Worm (Caenorhabditis elegans) whole organism, early embryonic: ENCODE results near the gene nhr-198.

Source experiments
- B0310.2 ChIP-seq: sonication (generic microtip); optimal IDR thresholded peaks from 2 replicates; lab custom pipeline; 2016; ENCODE audit warnings: mild to moderate bottlenecking, missing genetic modification characterization, missing compliant biosample characterization
- F13C5.2 ChIP-seq: sonication (generic microtip); optimal IDR thresholded peaks from 2 replicates; lab custom pipeline; 2017; ENCODE audit warnings: mild to moderate bottlenecking, missing genetic modification characterization, inconsistent platforms, missing compliant biosample characterization
- aly-1 ChIP-seq: sonication (generic microtip); optimal IDR thresholded peaks from 2 replicates; lab custom pipeline; 2016; ENCODE audit warnings: missing genetic modification characterization, missing compliant biosample characterization
- ama-1 ChIP-seq: fragments of 150-350 bp; optimal IDR thresholded peaks from 2 replicates; lab custom pipeline; 2014
- ceh-13 ChIP-seq: fragments of 200-800 bp; sonication (Bioruptor generic); optimal IDR thresholded peaks from 2 replicates; lab custom pipeline; 2018; ENCODE audit warnings: mild to moderate bottlenecking, missing genetic modification characterization, missing compliant biosample characterization
- ceh-36 ChIP-seq: sonication (generic microtip); optimal IDR thresholded peaks from 2 replicates; lab custom pipeline; 2016; ENCODE audit warnings: missing genetic modification characterization, inconsistent platforms, missing compliant biosample characterization
- ets-7 ChIP-seq: sonication (generic microtip); optimal IDR thresholded peaks from 2 replicates; lab custom pipeline; 2016; ENCODE audit warnings: missing genotype, missing genetic modification characterization, missing compliant biosample characterization
- flt-1 ChIP-seq: fragments of 200-800 bp; sonication (Bioruptor generic); IDR thresholded peaks from 2 replicates; pipeline ENCODE4 v1.3.6; 2022; ENCODE audit warnings: missing genetic modification characterization, missing compliant biosample characterization
- hmbx-1 ChIP-seq: sonication (generic microtip); optimal IDR thresholded peaks from 2 replicates; lab custom pipeline; 2016; ENCODE audit warnings: mild to moderate bottlenecking, missing genetic modification characterization, missing compliant biosample characterization
- hmg-4 ChIP-seq: fragments of 200-800 bp; sonication (Bioruptor generic); optimal IDR thresholded peaks from 2 replicates; lab custom pipeline; 2018; ENCODE audit warnings: mild to moderate bottlenecking, missing genetic modification characterization, missing compliant biosample characterization
- hnd-1 ChIP-seq: sonication (generic microtip); optimal IDR thresholded peaks from 2 replicates; lab custom pipeline; 2016; ENCODE audit warnings: missing genetic modification characterization, missing compliant biosample characterization
- pes-1 ChIP-seq: fragments of 200-800 bp; sonication (Bioruptor generic); IDR thresholded peaks from 2 replicates; pipeline ENCODE4 v1.3.6; 2022; ENCODE audit warnings: missing genetic modification reagents, missing genetic modification characterization, missing compliant biosample characterization
- scrt-1 ChIP-seq: fragments of 200-800 bp; sonication (Bioruptor generic); IDR thresholded peaks from 2 replicates; pipeline ENCODE4 v1.3.6; 2022; ENCODE audit warnings: missing genetic modification characterization, missing compliant biosample characterization
- sea-1 ChIP-seq: fragments of 200-800 bp; sonication (Bioruptor generic); conservative IDR thresholded peaks from 2 replicates; pipeline ENCODE4 v1.3.6; 2022; ENCODE audit warnings: missing genetic modification characterization, missing compliant biosample characterization
- tbx-11 ChIP-seq: fragments of 200-800 bp; sonication (Bioruptor generic); IDR thresholded peaks from 2 replicates; pipeline ENCODE4 v1.3.6; 2022; ENCODE audit warnings: missing genetic modification characterization, missing compliant biosample characterization
- tbx-37 ChIP-seq: fragments of 200-800 bp; sonication (Bioruptor generic); conservative IDR thresholded peaks from 2 replicates; pipeline ENCODE4 v1.3.6; 2022; ENCODE audit warnings: missing genetic modification reagents, missing genetic modification characterization, missing compliant biosample characterization
- tra-4 ChIP-seq: sonication (generic microtip); optimal IDR thresholded peaks from 2 replicates; lab custom pipeline; 2017; ENCODE audit warnings: missing genetic modification characterization, missing compliant biosample characterization

nhr-198 gene

ce11 chrV:15719570-15719969, 25.8 kb downstream of the nhr-198 start, which contains the start of gene Y6E2A.7:
Gene Y6E2A.7 (plus strand): TSS chrV:15719870.
- TF ChIP-seq B0310.2 (tag; lab: Kevin White, UChicago) = no peak
- no peak for TF ChIP-seq tbx-37 (GFP tag; lab: Robert Waterston, UW)
- no peak for TF ChIP-seq ets-7 (tag; lab: Kevin White, UChicago)

- TF ChIP-seq tbx-37 (GFP tag; lab: Robert Waterston, UW) = no peak
Observed at ce11 chrV:15721431-15721830, 27.6 kb downstream of the nhr-198 start.

- TF ChIP-seq sea-1 (GFP tag; lab: Robert Waterston, UW) = no peak
- TF ChIP-seq ets-7 (tag; lab: Kevin White, UChicago) = no peak
- TF ChIP-seq tbx-11 (GFP tag; lab: Robert Waterston, UW) = no peak
- no peak for TF ChIP-seq hnd-1 (tag; lab: Kevin White, UChicago)
- no peak for TF ChIP-seq scrt-1 (GFP tag; lab: Robert Waterston, UW)
- no peak for TF ChIP-seq hmg-4 (GFP tag; lab: Kevin White, UChicago)
- no peak for TF ChIP-seq tra-4
- no peak for TF ChIP-seq ceh-36 (tag; lab: Kevin White, UChicago)
- TF ChIP-seq B0310.2 (tag; lab: Kevin White, UChicago) = no peak
- TF ChIP-seq aly-1 (tag; lab: Kevin White, UChicago) = no peak
Observed at ce11 chrV:15721888-15722287, 28.1 kb downstream of the nhr-198 start, which contains the start of gene srh-140. Gene srh-140 (plus strand): TSS chrV:15722188.

- TF ChIP-seq aly-1 (tag; lab: Kevin White, UChicago) = no peak
- no peak for TF ChIP-seq tbx-37 (GFP tag; lab: Robert Waterston, UW)
- no peak for TF ChIP-seq F13C5.2
- no peak for TF ChIP-seq B0310.2 (tag; lab: Kevin White, UChicago)
- TF ChIP-seq flt-1 (GFP tag; lab: Robert Waterston, UW) = no peak
- TF ChIP-seq hnd-1 (tag; lab: Kevin White, UChicago) = no peak
- no peak for TF ChIP-seq hmbx-1 (tag; lab: Kevin White, UChicago)
- no peak for TF ChIP-seq tbx-11 (GFP tag; lab: Robert Waterston, UW)
- TF ChIP-seq ama-1 (lab: Kevin White, UChicago) = no peak
- TF ChIP-seq ceh-36 (tag; lab: Kevin White, UChicago) = no peak
- TF ChIP-seq sea-1 (GFP tag; lab: Robert Waterston, UW) = no peak
Observed at ce11 chrV:15726610-15727009, 32.8 kb downstream of the nhr-198 start, which contains the start of the genes irld-57 and sfxn-1.3. Gene irld-57 (minus strand): TSS chrV:15726710. Gene sfxn-1.3 (plus strand): TSS chrV:15726841.

ce11 chrV:15730459-15730858, 36.7 kb downstream of the nhr-198 start, which contains the start of gene Y6E2A.10:
Gene Y6E2A.10 (minus strand): TSS chrV:15730559.
- no peak for TF ChIP-seq ama-1 (lab: Kevin White, UChicago)
- TF ChIP-seq pes-1 (GFP tag; lab: Robert Waterston, UW) = no peak
- no peak for TF ChIP-seq ets-7 (tag; lab: Kevin White, UChicago)
- no peak for TF ChIP-seq sea-1 (GFP tag; lab: Robert Waterston, UW)
- no peak for TF ChIP-seq scrt-1 (GFP tag; lab: Robert Waterston, UW)
- TF ChIP-seq hnd-1 (tag; lab: Kevin White, UChicago) = no peak
- TF ChIP-seq F13C5.2 = no peak

ce11 chrV:15732209-15732608, 38.4 kb downstream of the nhr-198 start, which contains the start of gene str-38:
Gene str-38 (minus strand): TSS chrV:15732309.
- TF ChIP-seq scrt-1 (GFP tag; lab: Robert Waterston, UW) (no peak), ceh-36 (tag; lab: Kevin White, UChicago) (no peak), hmg-4 (GFP tag; lab: Kevin White, UChicago) (no peak), flt-1 (GFP tag; lab: Robert Waterston, UW) (no peak), ceh-13 (GFP tag; lab: Kevin White, UChicago) (no peak), aly-1 (tag; lab: Kevin White, UChicago) (no peak), sea-1 (GFP tag; lab: Robert Waterston, UW) (no peak), hmbx-1 (tag; lab: Kevin White, UChicago) (no peak), tbx-11 (GFP tag; lab: Robert Waterston, UW) (no peak), pes-1 (GFP tag; lab: Robert Waterston, UW) (no peak), F13C5.2 (no peak)

ce11 chrV:15733020-15733419, 39.2 kb downstream of the nhr-198 start:
- TF ChIP-seq sea-1 (GFP tag; lab: Robert Waterston, UW) (no peak), hmbx-1 (tag; lab: Kevin White, UChicago) (no peak), flt-1 (GFP tag; lab: Robert Waterston, UW) (no peak), aly-1 (tag; lab: Kevin White, UChicago) (no peak), hnd-1 (tag; lab: Kevin White, UChicago) (no peak), ama-1 (lab: Kevin White, UChicago) (no peak), pes-1 (GFP tag; lab: Robert Waterston, UW) (no peak), B0310.2 (tag; lab: Kevin White, UChicago) (no peak), tra-4 (no peak), tbx-37 (GFP tag; lab: Robert Waterston, UW) (no peak), scrt-1 (GFP tag; lab: Robert Waterston, UW) (no peak), ets-7 (tag; lab: Kevin White, UChicago) (no peak)

- TF ChIP-seq flt-1 (GFP tag; lab: Robert Waterston, UW) (no peak), hnd-1 (tag; lab: Kevin White, UChicago) (no peak), tra-4 (no peak), ama-1 (lab: Kevin White, UChicago) (no peak)
Observed at ce11 chrV:15733568-15733967, 39.8 kb downstream of the nhr-198 start, which contains the start of gene T23D5.3. Gene T23D5.3 (minus strand): TSS chrV:15733668.
